Fruit fly (Drosophila melanogaster): Measurements from ENCODE around the gene PolA1.

Gene PolA1

dm6 chr3R:21619117-21619650 lies 52.4 kb downstream of the PolA1 start, which contains the start of gene InR (continued):
- TF ChIP-seq CG11902 (GFP tag; optimal IDR thresholded peaks at IDR 0.05) (peak; percentile 45), CG8632 (GFP tag; optimal IDR thresholded peaks at IDR 0.05) (peak; percentile 14), Eip78C (GFP tag) (peak; percentile 83), vri (GFP tag; optimal IDR thresholded peaks at IDR 0.05) (peak; percentile 82), Blimp-1 (GFP tag; optimal IDR thresholded peaks at IDR 0.05) (peak; percentile 3), achi (GFP tag; optimal IDR thresholded peaks at IDR 0.05) (peak; percentile 53), CG3032 (tag; optimal IDR thresholded peaks at IDR 0.05) (peak; percentile 16), cyc (GFP tag; optimal IDR thresholded peaks at IDR 0.05) (peak; percentile 86)

dm6 chr3R:21618299-21619116 lies 53.0 kb downstream of the PolA1 start:
- no peak for TF ChIP-seq CG8119 (GFP tag; IDR thresholded peaks at IDR 0.05)
- TF ChIP-seq net (GFP tag; optimal IDR thresholded peaks at IDR 0.05) = peak; percentile 14
- no peak for TF ChIP-seq dac (GFP tag; optimal IDR thresholded peaks at IDR 0.05)
- peak; percentile 47 for TF ChIP-seq CG10669 (GFP tag; optimal IDR thresholded peaks at IDR 0.05)
- TF ChIP-seq achi (GFP tag; optimal IDR thresholded peaks at IDR 0.05) = no peak
- TF ChIP-seq CG32006 (GFP tag; optimal IDR thresholded peaks at IDR 0.05) = no peak
- TF ChIP-seq CG3919 (GFP tag; optimal IDR thresholded peaks at IDR 0.05) = peak; percentile 27
- TF ChIP-seq Eip78C (GFP tag) = peak; percentile 21
- peak; percentile 29 for TF ChIP-seq Eip75B (GFP tag; optimal IDR thresholded peaks at IDR 0.05)
- peak; percentile 59 for TF ChIP-seq CG6276 (GFP tag; optimal IDR thresholded peaks at IDR 0.05)
- no peak for TF ChIP-seq CG11902 (GFP tag; optimal IDR thresholded peaks at IDR 0.05)
- no peak for TF ChIP-seq Hr38 (GFP tag; optimal IDR thresholded peaks at IDR 0.05)
- no peak for TF ChIP-seq esn (GFP tag; optimal IDR thresholded peaks at IDR 0.05)
- TF ChIP-seq Blimp-1 (GFP tag; optimal IDR thresholded peaks at IDR 0.05) = no peak
- peak; percentile 25 for TF ChIP-seq Sox14 (GFP tag; optimal IDR thresholded peaks at IDR 0.05)
- no peak for TF ChIP-seq Eip93F (GFP tag; optimal IDR thresholded peaks at IDR 0.05)
- TF ChIP-seq Lpt (GFP tag; optimal IDR thresholded peaks at IDR 0.05) = peak; percentile 58
- no peak for TF ChIP-seq Hr4 (GFP tag; optimal IDR thresholded peaks at IDR 0.05)
- TF ChIP-seq CG34406 (GFP tag; optimal IDR thresholded peaks at IDR 0.05) = no peak
- TF ChIP-seq Met (GFP tag; optimal IDR thresholded peaks at IDR 0.05) = no peak
- TF ChIP-seq CG31627 (GFP tag; optimal IDR thresholded peaks at IDR 0.05) = no peak
- peak; percentile 93 for TF ChIP-seq fkh (GFP tag; optimal IDR thresholded peaks at IDR 0.05)
- peak; percentile 50 for TF ChIP-seq CG1621 (tag; optimal IDR thresholded peaks at IDR 0.05)
- TF ChIP-seq OdsH (GFP tag; optimal IDR thresholded peaks at IDR 0.05) = no peak
- peak; percentile 4 for TF ChIP-seq Ets96B (tag; optimal IDR thresholded peaks at IDR 0.05)
- peak; percentile 15 for TF ChIP-seq Sox102F (GFP tag; optimal IDR thresholded peaks at IDR 0.05)
- peak; percentile 71 for TF ChIP-seq CG6808 (GFP tag; optimal IDR thresholded peaks at IDR 0.05)
- no peak for TF ChIP-seq vri (GFP tag; optimal IDR thresholded peaks at IDR 0.05)
- peak; percentile 33 for TF ChIP-seq CG9139 (GFP tag; optimal IDR thresholded peaks at IDR 0.05)
- TF ChIP-seq CG11762 (GFP tag; optimal IDR thresholded peaks at IDR 0.05; ENCODE audit: insufficient read depth) = no peak
- TF ChIP-seq ss (GFP tag; optimal IDR thresholded peaks at IDR 0.05) = peak; percentile 58 to 63
- TF ChIP-seq fd59A (GFP tag; optimal IDR thresholded peaks at IDR 0.05) = no peak
- TF ChIP-seq pdm3 (GFP tag; optimal IDR thresholded peaks at IDR 0.05) = no peak
- TF ChIP-seq CG16779 (tag; optimal IDR thresholded peaks at IDR 0.05) = peak; percentile 54
- no peak for TF ChIP-seq Gug (GFP tag; IDR thresholded peaks at IDR 0.05)
- no peak for TF ChIP-seq CG6163 (GFP tag; IDR thresholded peaks at IDR 0.05)
- peak; percentile 45 for TF ChIP-seq CG6854 (GFP tag; optimal IDR thresholded peaks at IDR 0.05)
- no peak for TF ChIP-seq spab (GFP tag; optimal IDR thresholded peaks at IDR 0.05)
- TF ChIP-seq salr (GFP tag; optimal IDR thresholded peaks at IDR 0.05) = peak; percentile 8 to 61
- TF ChIP-seq acj6 (GFP tag; optimal IDR thresholded peaks at IDR 0.05) = no peak
- peak; percentile 88 for TF ChIP-seq dsx (GFP tag; optimal IDR thresholded peaks at IDR 0.05; ENCODE audit: poor library complexity, severe bottlenecking)
- peak; percentile 18 for TF ChIP-seq CG3032 (tag; optimal IDR thresholded peaks at IDR 0.05)
